Fruit fly (Drosophila melanogaster): ENCODE measurements around the gene CG12071.
A peak's percentile ranks its signal among the peaks of the same experiment; 100 is the strongest.

Gene CG12071

DNA sequence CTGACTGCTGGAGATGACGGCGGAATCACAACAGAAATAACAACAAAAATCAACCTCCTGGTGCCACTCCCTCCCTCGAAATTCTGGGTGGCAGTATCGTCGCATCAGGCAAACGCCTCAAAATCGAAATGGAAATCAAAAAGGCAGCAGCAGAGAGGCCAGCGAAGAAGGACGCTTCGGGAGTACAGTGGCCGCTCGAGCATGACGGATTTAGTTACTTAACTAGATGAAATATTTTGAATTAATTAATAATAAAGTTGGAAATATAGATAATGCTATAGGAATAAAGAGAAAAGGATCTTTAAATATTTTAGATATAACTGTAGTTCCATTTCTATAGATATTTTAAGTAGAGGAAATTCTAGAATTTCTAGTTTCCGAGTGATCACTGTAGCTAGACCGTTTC is 15.5 kb downstream of the CG12071 start:
- TF ChIP-seq ci (GFP tag; IDR thresholded peaks at IDR 0.05) (peak; percentile 53; the same call in 1 of the 3 replicates), lov (optimal IDR thresholded peaks at IDR 0.05) (no peak), lov (GFP tag; IDR thresholded peaks at IDR 0.05) (no peak), ssp (GFP tag; IDR thresholded peaks at IDR 0.05) (no peak), Dbx (GFP tag; IDR thresholded peaks at IDR 0.05) (no peak), Hey (tag; optimal IDR thresholded peaks at IDR 0.05) (no peak), CG42726 (GFP tag; IDR thresholded peaks at IDR 0.05; ENCODE audit: partially characterized antibody) (no peak), crc (GFP tag; optimal IDR thresholded peaks at IDR 0.05) (no peak), BtbVII (GFP tag; optimal IDR thresholded peaks at IDR 0.05) (no peak), CG12769 (tag; optimal IDR thresholded peaks at IDR 0.05) (no peak), HLHmδ (GFP tag; optimal IDR thresholded peaks at IDR 0.05) (no peak), unc-4 (GFP tag; IDR thresholded peaks at IDR 0.05; ENCODE audit: partially characterized antibody) (no peak), CG2116 (GFP tag; optimal IDR thresholded peaks at IDR 0.05) (no peak), Lhr (GFP tag; optimal IDR thresholded peaks at IDR 0.05) (no peak), sens-2 (GFP tag; IDR thresholded peaks at IDR 0.05) (0 out of 2 replicates have a peak, but pooled peaks have one; percentile 30), CG7786 (GFP tag; optimal IDR thresholded peaks at IDR 0.05) (no peak), otp (GFP tag; IDR thresholded peaks at IDR 0.05) (no peak), CG11695 (GFP tag; IDR thresholded peaks at IDR 0.05) (peak; percentile 45; the same call in 1 of the 3 replicates), tna (GFP tag; IDR thresholded peaks at IDR 0.05; ENCODE audit: partially characterized antibody) (no peak), CG43689 (GFP tag; IDR thresholded peaks at IDR 0.05) (no peak), Sry-β (GFP tag; optimal IDR thresholded peaks at IDR 0.05) (no peak), CG5245 (GFP tag; optimal IDR thresholded peaks at IDR 0.05) (no peak), CG14014 (GFP tag; IDR thresholded peaks at IDR 0.05) (no peak), CG15479 (GFP tag; optimal IDR thresholded peaks at IDR 0.05) (no peak), kay (GFP tag; optimal IDR thresholded peaks at IDR 0.05) (no peak), Usf (GFP tag; optimal IDR thresholded peaks at IDR 0.05) (no peak), zen2 (GFP tag; IDR thresholded peaks at IDR 0.05; ENCODE audit: partially characterized antibody) (no peak), twi (tag; optimal IDR thresholded peaks at IDR 0.05) (peak; percentile 2), CG18619 (GFP tag; optimal IDR thresholded peaks at IDR 0.05) (peak; percentile 14), Eip74EF (GFP tag; optimal IDR thresholded peaks at IDR 0.05) (no peak), sim (GFP tag; IDR thresholded peaks at IDR 0.05) (no peak), jing (GFP tag; optimal IDR thresholded peaks at IDR 0.05) (no peak), ind (GFP tag; optimal IDR thresholded peaks at IDR 0.05) (no peak), bcd (GFP tag; optimal IDR thresholded peaks at IDR 0.05) (peak; percentile 4), CG13894 (tag; optimal IDR thresholded peaks at IDR 0.05) (no peak), CG10431 (GFP tag; optimal IDR thresholded peaks at IDR 0.05) (peak; percentile 8), z (GFP tag; IDR thresholded peaks at IDR 0.05) (no peak), grn (GFP tag; optimal IDR thresholded peaks at IDR 0.05) (no peak), tio (GFP tag; optimal IDR thresholded peaks at IDR 0.05) (no peak), gsb-n (tag; optimal IDR thresholded peaks at IDR 0.05) (peak; percentile 51), dimm (GFP tag; IDR thresholded peaks at IDR 0.05) (no peak), pita (GFP tag; optimal IDR thresholded peaks at IDR 0.05) (no peak), CG1529 (GFP tag; optimal IDR thresholded peaks at IDR 0.05) (peak; percentile 36), Mes4 (GFP tag; optimal IDR thresholded peaks at IDR 0.05) (no peak), Atf3 (GFP tag; optimal IDR thresholded peaks at IDR 0.05) (no peak), HLH3B (GFP tag; IDR thresholded peaks at IDR 0.05) (peak; percentile 45), bigmax (GFP tag; optimal IDR thresholded peaks at IDR 0.05) (no peak), ato (GFP tag; IDR thresholded peaks at IDR 0.05; ENCODE audit: partially characterized antibody) (no peak), CG12659 (GFP tag; optimal IDR thresholded peaks at IDR 0.05) (no peak), gsb (GFP tag; IDR thresholded peaks at IDR 0.05) (no peak), CG4730 (GFP tag; IDR thresholded peaks at IDR 0.05) (no peak), shn (GFP tag; optimal IDR thresholded peaks at IDR 0.05) (no peak)
